Worm (Caenorhabditis elegans) whole organism, midembryonic: Measurements from ENCODE around the gene C10A4.9.

ENCODE experiments used
- T22C8.4 ChIP-seq: fragments of 200-800 bp; sonication (Bioruptor generic); IDR thresholded peaks from 2 replicates; pipeline ENCODE4 v1.3.6; 2022; ENCODE audit warnings: missing genetic modification characterization, missing compliant biosample characterization
- cog-1 ChIP-seq: sonication (generic microtip); optimal IDR thresholded peaks from 2 replicates; lab custom pipeline; 2016; ENCODE audit warnings: missing genetic modification characterization, missing compliant biosample characterization
- flt-1 ChIP-seq: fragments of 200-800 bp; sonication (Bioruptor generic); IDR thresholded peaks from 2 replicates; pipeline ENCODE4 v1.3.6; 2022; ENCODE audit warnings: missing genetic modification characterization, missing compliant biosample characterization
- klf-2 ChIP-seq: fragments of 200-800 bp; sonication (Bioruptor generic); conservative IDR thresholded peaks from 2 replicates; pipeline ENCODE4 v1.3.6; 2022; ENCODE audit warnings: missing genetic modification reagents, missing genetic modification characterization, missing compliant biosample characterization
- med-1 ChIP-seq: sonication (generic microtip); optimal IDR thresholded peaks from 2 replicates; lab custom pipeline; 2017; ENCODE audit warnings: missing genetic modification characterization, mild to moderate bottlenecking, missing compliant biosample characterization, antibody characterized with exemption, missing genetic modification reagents; ENCODE audit not compliant: insufficient read depth
- ref-1 ChIP-seq: fragments of 200-800 bp; sonication (Bioruptor generic); conservative IDR thresholded peaks from 2 replicates; pipeline ENCODE4 v1.3.6; 2022; ENCODE audit warnings: missing genetic modification reagents, missing genetic modification characterization, missing compliant biosample characterization
- tab-1 ChIP-seq: fragments of 200-800 bp; sonication (Bioruptor generic); IDR thresholded peaks from 2 replicates; pipeline ENCODE4 v1.3.6; 2022; ENCODE audit warnings: missing genetic modification characterization, missing compliant biosample characterization
- ztf-23 ChIP-seq: fragments of 200-800 bp; sonication (Bioruptor generic); IDR thresholded peaks from 2 replicates; pipeline ENCODE4 v1.3.6; 2022; ENCODE audit warnings: missing genetic modification reagents, missing genetic modification characterization, missing compliant biosample characterization
- ztf-29 ChIP-seq: fragments of 200-800 bp; sonication (Bioruptor generic); IDR thresholded peaks from 2 replicates; pipeline ENCODE4 v1.3.6; 2022; ENCODE audit warnings: missing genetic modification reagents, missing genetic modification characterization, missing compliant biosample characterization

C10A4.9 gene

DNA sequence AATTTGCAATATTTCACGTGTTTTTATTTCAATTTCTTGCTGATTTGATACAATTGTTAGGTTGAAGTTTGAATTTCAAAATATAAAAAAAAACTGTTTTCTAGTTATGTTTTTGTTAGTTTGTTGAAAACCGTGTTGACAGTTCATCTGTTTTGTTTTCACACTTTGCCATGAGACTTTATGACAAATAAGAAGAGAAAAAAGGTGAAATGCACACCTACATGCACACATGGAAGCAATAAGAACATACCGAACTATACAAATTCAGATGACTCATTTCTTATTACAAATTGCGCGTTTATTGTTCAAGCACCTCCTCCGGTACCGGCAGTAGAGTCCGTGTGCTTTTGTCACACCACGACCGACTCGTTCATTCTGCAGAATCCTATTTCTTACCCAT, at the start of gene C10A4.9:
TSS of gene C10A4.9 (plus strand) at position 301 of the 400 bp plus-strand sequence.
- no peak for TF ChIP-seq ztf-29
- TF ChIP-seq med-1: no peak

DNA sequence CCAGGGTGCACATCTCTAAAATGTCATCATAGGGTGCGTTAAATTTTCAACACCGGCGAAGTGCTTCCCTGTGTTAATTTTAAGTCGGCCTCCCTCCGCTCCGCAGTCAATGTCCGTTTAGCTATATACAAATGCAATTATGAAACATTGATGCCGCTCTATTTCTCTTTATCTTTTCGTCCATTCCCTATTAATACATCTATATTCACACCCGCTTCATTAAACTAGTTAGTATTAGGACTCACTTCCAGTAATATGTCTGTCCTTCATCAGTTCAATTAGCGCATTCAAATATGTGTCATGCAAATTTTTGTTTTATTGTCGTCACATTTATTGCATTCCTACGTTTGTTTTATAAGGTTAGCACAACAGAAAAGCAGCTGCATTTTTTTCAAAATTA, 48.7 kb upstream of the C10A4.9 start:
- TF ChIP-seq klf-2: no peak

DNA sequence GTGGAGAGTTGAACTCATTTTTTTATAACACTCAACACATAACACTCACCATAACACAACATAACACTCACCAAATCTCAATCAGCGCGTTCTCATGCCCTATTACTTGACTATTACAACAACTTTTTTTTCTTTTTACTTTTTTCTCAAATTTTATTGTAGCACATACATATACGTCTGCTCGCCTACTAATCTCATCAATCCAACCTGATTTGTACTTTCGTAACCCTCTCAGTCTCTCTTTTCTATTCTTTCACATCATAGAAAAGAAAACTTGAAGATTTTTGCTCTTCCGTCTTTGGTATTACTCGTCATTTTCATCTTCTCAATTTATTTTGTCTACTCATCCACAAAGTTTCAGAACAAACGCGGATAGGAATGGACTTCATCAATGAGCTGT, 43.7 kb upstream of the C10A4.9 start, which contains the start of gene npr-8:
TSS of gene npr-8 (plus strand) at position 362 of the 400 bp plus-strand sequence.
- no peak for TF ChIP-seq tab-1 (GFP tag; lab: Robert Waterston, UW)
- no peak for TF ChIP-seq flt-1 (GFP tag; lab: Robert Waterston, UW)
- no peak for TF ChIP-seq klf-2
- TF ChIP-seq cog-1 (tag; lab: Kevin White, UChicago): no peak
- no peak for TF ChIP-seq med-1
- TF ChIP-seq T22C8.4 (GFP tag; lab: Robert Waterston, UW): no peak
- no peak for TF ChIP-seq ref-1 (GFP tag; lab: Robert Waterston, UW)
- TF ChIP-seq ztf-23 (GFP tag; lab: Robert Waterston, UW): no peak

DNA sequence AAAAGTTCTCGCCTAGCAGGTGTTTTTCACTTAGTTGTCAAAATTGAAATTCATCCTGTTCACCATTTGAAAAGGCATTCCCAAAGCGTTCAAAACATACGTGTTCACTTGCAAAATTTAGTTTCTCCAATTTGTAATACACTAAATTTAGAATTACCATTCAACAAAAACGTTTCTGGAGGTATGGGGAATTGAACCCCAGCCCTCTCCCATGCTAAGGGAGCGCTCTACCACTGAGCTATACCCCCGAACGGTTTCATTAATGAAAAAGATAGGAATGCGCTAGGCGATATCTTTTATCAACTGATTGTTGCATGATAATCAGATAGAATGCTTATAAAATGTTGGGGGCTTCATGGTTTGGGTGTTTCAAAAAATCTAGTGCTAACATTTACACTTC, 42.1 kb upstream of the C10A4.9 start:
- TF ChIP-seq tab-1 (GFP tag; lab: Robert Waterston, UW) (no peak), ztf-29 (no peak), ref-1 (GFP tag; lab: Robert Waterston, UW) (no peak), cog-1 (tag; lab: Kevin White, UChicago) (no peak), ztf-23 (GFP tag; lab: Robert Waterston, UW) (no peak), klf-2 (no peak), flt-1 (GFP tag; lab: Robert Waterston, UW) (no peak), T22C8.4 (GFP tag; lab: Robert Waterston, UW) (no peak), med-1 (no peak)

DNA sequence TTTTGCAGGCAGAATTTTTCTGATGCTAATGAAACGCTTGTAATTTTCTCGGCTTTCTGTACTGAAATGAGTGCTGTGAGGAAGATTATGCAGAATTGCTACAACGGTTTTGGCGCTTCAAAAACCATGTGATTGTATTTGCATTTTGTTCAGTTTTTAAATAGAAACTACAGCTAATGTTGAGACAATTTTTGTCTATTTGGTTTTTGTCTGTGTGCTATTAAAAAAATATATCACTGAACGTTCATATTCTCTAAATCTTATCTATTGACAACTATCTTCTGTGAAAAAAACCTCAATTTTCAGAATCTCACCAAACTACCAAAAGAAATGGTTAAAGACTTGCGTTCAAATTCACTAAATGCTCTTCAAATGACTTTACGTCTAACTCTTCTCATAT, 30.4 kb upstream of the C10A4.9 start, which contains the start of gene C10A4.6:
TSS of gene C10A4.6 (plus strand) at position 301 of the 400 bp plus-strand sequence.
- no peak for TF ChIP-seq flt-1 (GFP tag; lab: Robert Waterston, UW)
- TF ChIP-seq tab-1 (GFP tag; lab: Robert Waterston, UW): no peak
- no peak for TF ChIP-seq ref-1 (GFP tag; lab: Robert Waterston, UW)
- TF ChIP-seq ztf-23 (GFP tag; lab: Robert Waterston, UW): no peak
- TF ChIP-seq med-1: no peak
- TF ChIP-seq T22C8.4 (GFP tag; lab: Robert Waterston, UW): no peak
- no peak for TF ChIP-seq ztf-29

DNA sequence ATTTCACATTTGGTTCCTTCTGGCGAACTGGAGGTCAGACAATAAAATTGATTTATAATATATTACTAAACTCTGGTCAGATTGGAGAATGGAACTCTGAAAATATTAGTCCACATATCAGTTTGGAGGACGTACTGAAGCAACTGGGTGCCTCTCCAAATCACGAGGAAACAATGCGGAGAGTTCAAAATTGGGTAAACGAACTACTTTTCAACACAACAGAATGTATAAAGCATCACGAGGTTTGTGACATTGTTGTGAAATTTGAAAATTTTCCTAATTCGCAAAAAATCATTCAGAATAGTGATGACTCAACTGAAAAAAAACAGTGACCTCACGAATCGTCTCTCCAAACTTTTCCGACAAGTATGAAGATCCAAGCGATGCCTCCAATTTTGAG, 27.5 kb upstream of the C10A4.9 start, which contains the start of gene gad-2:
TSS of gene gad-2 (plus strand) at position 301 of the 400 bp plus-strand sequence.
- TF ChIP-seq ztf-29: no peak
- no peak for TF ChIP-seq cog-1 (tag; lab: Kevin White, UChicago)
- TF ChIP-seq ztf-23 (GFP tag; lab: Robert Waterston, UW): no peak
- no peak for TF ChIP-seq med-1

DNA sequence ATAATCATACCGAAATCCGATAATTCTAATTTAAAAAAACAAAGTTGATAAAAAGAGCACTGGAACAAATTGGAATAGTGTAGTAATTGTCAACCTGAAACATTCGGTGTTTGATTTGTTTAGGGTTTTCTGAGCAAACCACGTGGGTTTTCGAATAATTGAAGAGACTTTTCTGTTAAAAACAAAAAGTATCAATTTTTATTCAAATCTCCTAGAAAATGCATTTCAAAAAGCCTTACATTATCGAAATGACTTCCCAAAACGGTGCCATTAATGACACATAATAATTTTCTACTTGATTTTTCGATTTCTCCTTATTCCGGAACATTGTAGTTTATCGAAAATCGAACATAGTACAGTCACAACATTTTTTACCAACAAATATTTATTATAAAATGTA, 22.7 kb upstream of the C10A4.9 start, which contains the start of gene C10A4.13:
TSS of gene C10A4.13 (minus strand) at position 101 of the 400 bp plus-strand sequence.
- TF ChIP-seq med-1 (no peak), flt-1 (GFP tag; lab: Robert Waterston, UW) (no peak), ref-1 (GFP tag; lab: Robert Waterston, UW) (no peak), ztf-29 (no peak), cog-1 (tag; lab: Kevin White, UChicago) (no peak), ztf-23 (GFP tag; lab: Robert Waterston, UW) (no peak), tab-1 (GFP tag; lab: Robert Waterston, UW) (no peak), klf-2 (no peak), T22C8.4 (GFP tag; lab: Robert Waterston, UW) (no peak)

DNA sequence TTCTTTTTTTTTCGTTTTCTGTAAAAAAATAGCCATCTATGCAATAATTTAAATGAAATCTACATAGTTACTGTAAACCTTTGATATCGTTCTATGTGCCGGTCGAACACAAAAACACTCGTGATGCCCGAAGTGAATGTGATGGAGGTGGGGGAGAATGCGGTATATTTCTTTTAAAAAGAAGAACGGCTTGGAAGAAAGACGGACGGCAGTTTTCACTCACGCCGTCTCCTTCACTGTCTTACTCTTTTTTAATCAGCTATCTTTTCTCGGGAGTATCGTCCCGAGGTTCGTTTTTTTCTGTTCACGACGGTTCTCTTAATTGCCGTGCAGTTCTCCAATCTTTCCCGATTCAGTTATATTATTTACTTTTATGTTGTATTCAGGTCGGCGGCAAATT, 22.1 kb upstream of the C10A4.9 start, which contains the start of gene C10A4.10:
TSS of gene C10A4.10 (plus strand) at position 301 of the 400 bp plus-strand sequence.
- TF ChIP-seq tab-1 (GFP tag; lab: Robert Waterston, UW): no peak
- TF ChIP-seq flt-1 (GFP tag; lab: Robert Waterston, UW): no peak
- TF ChIP-seq med-1: no peak
- TF ChIP-seq T22C8.4 (GFP tag; lab: Robert Waterston, UW): no peak
- no peak for TF ChIP-seq klf-2
- TF ChIP-seq cog-1 (tag; lab: Kevin White, UChicago): no peak
- TF ChIP-seq ztf-29: no peak
- no peak for TF ChIP-seq ref-1 (GFP tag; lab: Robert Waterston, UW)
- TF ChIP-seq ztf-23 (GFP tag; lab: Robert Waterston, UW): no peak

DNA sequence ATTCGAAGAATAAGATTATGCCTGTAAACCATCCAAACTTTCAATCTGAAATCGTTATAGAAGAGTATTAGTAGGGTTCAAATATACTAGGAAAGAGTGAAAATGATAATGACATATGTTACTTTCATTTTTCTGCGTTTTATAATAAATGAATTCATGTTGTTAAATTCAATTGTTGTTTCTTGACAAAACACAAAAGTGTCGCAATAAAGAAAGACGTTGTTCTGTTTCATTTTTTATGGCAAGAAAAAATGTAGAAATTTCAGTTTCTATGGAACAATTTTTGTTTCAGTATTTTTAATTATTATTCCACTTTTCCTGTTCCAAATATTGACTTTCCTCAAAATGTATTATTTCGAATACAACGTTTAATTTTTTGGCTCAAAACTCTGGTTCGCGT, 19.9 kb upstream of the C10A4.9 start, which contains the start of gene C10A4.4:
TSS of gene C10A4.4 (plus strand) at position 301 of the 400 bp plus-strand sequence.
- TF ChIP-seq ztf-23 (GFP tag; lab: Robert Waterston, UW) (no peak), flt-1 (GFP tag; lab: Robert Waterston, UW) (no peak), ref-1 (GFP tag; lab: Robert Waterston, UW) (no peak), T22C8.4 (GFP tag; lab: Robert Waterston, UW) (no peak), med-1 (no peak)

DNA sequence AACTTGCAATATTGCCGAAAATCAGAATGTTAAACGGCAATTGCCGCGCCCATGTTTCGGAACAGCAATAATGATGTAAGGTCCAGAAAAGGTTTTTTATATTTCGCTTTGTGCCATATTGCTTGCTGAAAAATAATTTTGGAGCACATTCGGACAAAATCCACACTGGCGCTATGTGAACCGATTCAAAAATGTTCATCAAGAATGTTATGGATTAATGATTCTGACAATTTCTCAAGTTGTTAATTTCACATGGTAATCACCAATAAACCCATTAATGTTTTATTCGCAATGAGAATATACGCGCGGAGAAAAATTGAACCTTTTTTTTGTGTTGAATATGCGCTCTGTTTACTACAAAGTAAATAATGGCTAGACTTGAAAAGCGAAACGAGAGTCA, 16.1 kb upstream of the C10A4.9 start:
- TF ChIP-seq ztf-29: no peak
- no peak for TF ChIP-seq ref-1 (GFP tag; lab: Robert Waterston, UW)
- TF ChIP-seq klf-2: no peak
- TF ChIP-seq flt-1 (GFP tag; lab: Robert Waterston, UW): no peak
- no peak for TF ChIP-seq cog-1 (tag; lab: Kevin White, UChicago)
- TF ChIP-seq T22C8.4 (GFP tag; lab: Robert Waterston, UW): no peak
- TF ChIP-seq med-1: no peak
- no peak for TF ChIP-seq ztf-23 (GFP tag; lab: Robert Waterston, UW)
- no peak for TF ChIP-seq tab-1 (GFP tag; lab: Robert Waterston, UW)

DNA sequence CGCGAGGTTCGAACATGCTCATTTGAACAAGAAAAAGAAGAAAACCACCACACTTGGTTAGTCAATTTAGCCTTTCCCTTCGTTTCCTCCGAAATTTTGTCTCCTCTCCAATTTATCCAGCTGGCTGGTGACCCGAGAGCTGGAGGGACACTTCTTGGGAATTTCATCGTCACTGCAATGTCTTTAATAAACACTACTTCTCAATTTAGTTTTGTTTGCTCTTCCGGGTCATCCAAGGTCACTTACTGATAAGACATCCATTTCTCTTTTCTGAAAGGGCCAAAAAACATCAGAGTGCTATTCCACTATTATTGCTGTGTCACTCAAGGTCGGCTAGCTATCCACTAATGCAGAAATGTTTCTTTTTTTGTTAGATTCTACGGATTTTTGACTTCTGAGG, 15.3 kb upstream of the C10A4.9 start, which contains the start of gene C10A4.3:
TSS of gene C10A4.3 (plus strand) at position 301 of the 400 bp plus-strand sequence.
- TF ChIP-seq ztf-29: no peak
- no peak for TF ChIP-seq klf-2
- TF ChIP-seq ztf-23 (GFP tag; lab: Robert Waterston, UW): no peak
- TF ChIP-seq flt-1 (GFP tag; lab: Robert Waterston, UW): no peak
- TF ChIP-seq med-1: no peak
- TF ChIP-seq tab-1 (GFP tag; lab: Robert Waterston, UW): no peak
- no peak for TF ChIP-seq cog-1 (tag; lab: Kevin White, UChicago)
- TF ChIP-seq ref-1 (GFP tag; lab: Robert Waterston, UW): no peak
- no peak for TF ChIP-seq T22C8.4 (GFP tag; lab: Robert Waterston, UW)
